Fruit fly (Drosophila melanogaster) whole organism: Measurements from ENCODE around the gene Cont.

Source experiments
- CG8478 ChIP-seq: fragments of >200 bp; optimal IDR thresholded peaks from 2 replicates; lab custom pipeline; 2018; ENCODE audit warnings: inconsistent platforms
- Dll ChIP-seq: fragments of >200 bp; optimal IDR thresholded peaks from 2 replicates; lab custom pipeline; 2017
- EcR ChIP-seq, 2 experiments: fragments of >200 bp; optimal IDR thresholded peaks; 2 replicates each; lab custom pipeline; 2017; ENCODE audit warnings: missing biosample characterization in 2 of 2, missing genetic modification characterization in 2 of 2, missing genetic modification reagents in 2 of 2
- pan ChIP-seq: fragments of >200 bp; optimal IDR thresholded peaks from 2 replicates; lab custom pipeline; 2017
- psq ChIP-seq: fragments of >200 bp; optimal IDR thresholded peaks from 2 replicates; lab custom pipeline; 2017
- usp ChIP-seq: fragments of >200 bp; optimal IDR thresholded peaks from 2 replicates; lab custom pipeline; 2017; ENCODE audit warnings: missing biosample characterization, missing genetic modification characterization, mixed read lengths

DNA sequence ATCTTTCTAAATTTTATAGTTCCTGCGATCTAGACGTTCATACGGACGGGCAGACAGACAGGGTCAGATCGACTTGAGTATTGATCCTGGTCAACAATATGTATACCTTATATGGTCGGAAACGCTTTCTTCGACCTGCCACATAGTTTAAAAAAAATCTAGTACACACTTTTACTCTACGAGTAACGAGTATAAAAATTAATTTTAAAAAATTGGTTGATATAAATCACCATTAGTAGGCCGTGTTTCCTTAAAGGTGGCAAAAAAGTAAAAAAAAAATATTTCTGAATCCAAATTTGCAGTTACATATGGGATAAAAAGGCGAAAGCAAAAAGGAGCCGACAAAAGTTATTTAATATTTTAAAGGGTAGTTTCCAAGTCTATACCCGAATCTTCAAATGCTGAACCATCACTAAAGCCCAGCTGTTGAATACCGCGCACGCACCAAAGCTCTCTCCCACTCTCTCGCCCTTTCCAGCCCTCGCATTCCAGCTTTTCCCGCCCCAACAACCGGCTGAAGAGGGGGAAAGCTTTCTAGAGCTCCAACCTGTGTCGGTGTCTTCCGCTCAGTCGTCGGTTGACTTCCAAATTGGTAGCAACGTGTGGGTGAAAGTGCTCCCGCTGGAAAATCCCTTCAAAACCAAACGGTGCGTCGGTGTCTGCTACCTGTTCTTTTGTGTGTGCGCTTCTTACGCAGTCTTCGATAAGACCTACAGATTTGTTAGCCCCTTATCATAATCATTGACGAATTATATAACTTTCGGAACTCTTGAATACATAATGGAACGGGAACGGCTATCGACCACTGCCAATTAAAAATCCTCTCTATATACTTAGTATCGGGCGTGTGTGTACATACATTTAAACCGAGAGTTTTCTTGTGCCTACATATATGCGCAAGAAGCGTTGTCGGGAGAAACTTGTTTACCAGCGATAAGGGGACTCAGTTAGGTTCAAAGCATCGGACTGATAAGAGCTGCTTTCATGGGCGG is 2.4 kb upstream of the Cont start, which contains the start of gene Sfxn1-3:
- TF ChIP-seq Dll (lab: Kevin White, UChicago) (no peak), usp (no peak), CG8478 (lab: Kevin White, UChicago) (no peak), psq (lab: Kevin White, UChicago) (no peak), EcR (GFP tag; optimal IDR thresholded peaks at IDR 0.05; lab: Kevin White, UChicago) (no peak), pan (lab: Kevin White, UChicago) (peak; percentile 74)
